Fruit fly (Drosophila melanogaster): Measurements from ENCODE around the gene Gnpnat.

- TF ChIP-seq CG17806 (tag; optimal IDR thresholded peaks at IDR 0.05) (no peak), Ets98B (GFP tag; IDR thresholded peaks at IDR 0.05) (no peak), D1 (tag; optimal IDR thresholded peaks at IDR 0.05) (no peak), CG8301 (tag; optimal IDR thresholded peaks at IDR 0.05) (no peak)
Observed at dm6 chr3R:29760042-29760441, 22.0 kb downstream of the Gnpnat start.
